Fruit fly (Drosophila melanogaster) whole organism, prepupa: ENCODE results near the gene CG7369.

Source experiments
- CG15336 ChIP-seq: fragments of 200-800 bp; sonication (Bioruptor generic); IDR thresholded peaks from 2 replicates; pipeline ENCODE4 v1.3.6; 2022; ENCODE audit warnings: missing biosample characterization, missing genetic modification characterization
- CG32006 ChIP-seq: fragments of 200-800 bp; sonication (Bioruptor generic); optimal IDR thresholded peaks from 3 replicates; lab custom pipeline; 2017; ENCODE audit warnings: missing biosample characterization, mild to moderate bottlenecking, missing genetic modification characterization
- CG6792 ChIP-seq: fragments of 200-800 bp; sonication (Bioruptor generic); optimal IDR thresholded peaks from 3 replicates; lab custom pipeline; 2016; ENCODE audit warnings: missing biosample characterization, missing genetic modification characterization
- CG8319 ChIP-seq: fragments of 200-800 bp; sonication (Bioruptor generic); optimal IDR thresholded peaks from 3 replicates; lab custom pipeline; 2016; ENCODE audit warnings: missing biosample characterization, missing genetic modification characterization
- Hr38 ChIP-seq: sonication (Bioruptor generic); optimal IDR thresholded peaks from 2 replicates; lab custom pipeline; 2016; ENCODE audit warnings: missing biosample characterization, missing genetic modification characterization
- Hr39 ChIP-seq: fragments of 200-800 bp; sonication (Bioruptor generic); optimal IDR thresholded peaks from 2 replicates; lab custom pipeline; 2016; ENCODE audit warnings: missing biosample characterization, missing genetic modification characterization
- Hr4 ChIP-seq: fragments of 200-800 bp; sonication (Bioruptor generic); optimal IDR thresholded peaks from 3 replicates; lab custom pipeline; 2016; ENCODE audit warnings: missing biosample characterization, missing genetic modification characterization
- cyc ChIP-seq: fragments of 200-800 bp; sonication (Bioruptor generic); optimal IDR thresholded peaks from 3 replicates; lab custom pipeline; 2016; ENCODE audit warnings: missing biosample characterization, missing genetic modification characterization
- dac ChIP-seq: fragments of 200-800 bp; sonication (Bioruptor generic); optimal IDR thresholded peaks from 2 replicates; lab custom pipeline; 2017; ENCODE audit warnings: missing biosample characterization, mild to moderate bottlenecking, missing genetic modification characterization
- fd85E ChIP-seq: fragments of 200-800 bp; sonication (Bioruptor generic); optimal IDR thresholded peaks from 3 replicates; lab custom pipeline; 2016; ENCODE audit warnings: missing biosample characterization, missing genetic modification characterization
- lz ChIP-seq: fragments of 200-800 bp; sonication (Bioruptor generic); optimal IDR thresholded peaks from 3 replicates; lab custom pipeline; 2016; ENCODE audit warnings: missing biosample characterization, missing genetic modification characterization
- salr ChIP-seq, 2 experiments: fragments of 200-800 bp; sonication (Bioruptor generic); optimal IDR thresholded peaks; 3 replicates each; lab custom pipeline; 2016 to 2018; ENCODE audit warnings: missing biosample characterization in 2 of 2, missing genetic modification characterization in 2 of 2, mild to moderate bottlenecking in 1 of 2
- spab ChIP-seq: fragments of 200-800 bp; sonication (Bioruptor generic); optimal IDR thresholded peaks from 2 replicates; lab custom pipeline; 2017; ENCODE audit warnings: missing biosample characterization, mild to moderate bottlenecking, missing genetic modification characterization, missing genetic modification reagents

DNA sequence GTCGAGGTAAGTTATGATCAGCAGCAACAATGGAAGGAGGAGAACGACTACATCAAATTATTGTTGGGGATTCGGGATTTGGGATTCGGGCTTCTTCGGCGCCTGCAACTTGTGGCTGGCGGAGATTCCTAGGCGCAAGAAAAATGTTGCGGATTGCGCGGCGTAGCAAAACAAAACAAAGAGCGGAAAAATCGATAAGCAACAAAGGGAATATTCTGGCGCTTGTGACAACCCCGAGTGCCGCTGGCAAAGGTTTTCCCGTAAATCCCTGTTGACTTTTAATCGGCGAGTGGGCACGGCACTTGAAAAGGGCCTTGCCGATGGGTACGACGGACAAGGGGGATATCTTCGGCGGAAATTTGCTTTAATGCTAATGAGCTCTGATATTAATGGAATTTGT is 8.4 kb downstream of the CG7369 start:
- no peak for TF ChIP-seq lz (GFP tag; lab: Kevin White, UChicago)
- no peak for TF ChIP-seq Hr38
- no peak for TF ChIP-seq CG6792
- no peak for TF ChIP-seq Hr39 (GFP tag; lab: Kevin White, UChicago)
- TF ChIP-seq dac (GFP tag; lab: Kevin White, UChicago), result no peak
- no peak for TF ChIP-seq spab
- TF ChIP-seq salr (GFP tag; optimal IDR thresholded peaks at IDR 0.05; lab: Kevin White, UChicago), result no peak
- TF ChIP-seq CG15336 (GFP tag; lab: Robert Waterston, UW), result no peak
- no peak for TF ChIP-seq fd85E (GFP tag; lab: Kevin White, UChicago)
- TF ChIP-seq cyc (GFP tag; lab: Kevin White, UChicago), result no peak
- TF ChIP-seq CG32006, result no peak
- no peak for TF ChIP-seq Hr4 (GFP tag; lab: Kevin White, UChicago)
- no peak for TF ChIP-seq CG8319 (GFP tag; lab: Kevin White, UChicago)
